Worm (Caenorhabditis elegans) whole organism, early embryonic: ENCODE measurements around the gene Y44A6D.3.

Experiments used
- B0310.2 ChIP-seq: sonication (generic microtip); optimal IDR thresholded peaks from 2 replicates; lab custom pipeline; 2016; ENCODE audit warnings: mild to moderate bottlenecking, missing genetic modification characterization, missing compliant biosample characterization
- aly-1 ChIP-seq: sonication (generic microtip); optimal IDR thresholded peaks from 2 replicates; lab custom pipeline; 2016; ENCODE audit warnings: missing genetic modification characterization, missing compliant biosample characterization
- ama-1 ChIP-seq: fragments of 150-350 bp; optimal IDR thresholded peaks from 2 replicates; lab custom pipeline; 2014
- ceh-13 ChIP-seq: fragments of 200-800 bp; sonication (Bioruptor generic); optimal IDR thresholded peaks from 2 replicates; lab custom pipeline; 2018; ENCODE audit warnings: mild to moderate bottlenecking, missing genetic modification characterization, missing compliant biosample characterization
- ceh-36 ChIP-seq: sonication (generic microtip); optimal IDR thresholded peaks from 2 replicates; lab custom pipeline; 2016; ENCODE audit warnings: missing genetic modification characterization, inconsistent platforms, missing compliant biosample characterization
- ets-7 ChIP-seq: sonication (generic microtip); optimal IDR thresholded peaks from 2 replicates; lab custom pipeline; 2016; ENCODE audit warnings: missing genotype, missing genetic modification characterization, missing compliant biosample characterization
- flt-1 ChIP-seq: fragments of 200-800 bp; sonication (Bioruptor generic); IDR thresholded peaks from 2 replicates; pipeline ENCODE4 v1.3.6; 2022; ENCODE audit warnings: missing genetic modification characterization, missing compliant biosample characterization
- hmbx-1 ChIP-seq: sonication (generic microtip); optimal IDR thresholded peaks from 2 replicates; lab custom pipeline; 2016; ENCODE audit warnings: mild to moderate bottlenecking, missing genetic modification characterization, missing compliant biosample characterization
- hnd-1 ChIP-seq: sonication (generic microtip); optimal IDR thresholded peaks from 2 replicates; lab custom pipeline; 2016; ENCODE audit warnings: missing genetic modification characterization, missing compliant biosample characterization
- scrt-1 ChIP-seq: fragments of 200-800 bp; sonication (Bioruptor generic); IDR thresholded peaks from 2 replicates; pipeline ENCODE4 v1.3.6; 2022; ENCODE audit warnings: missing genetic modification characterization, missing compliant biosample characterization
- sea-1 ChIP-seq: fragments of 200-800 bp; sonication (Bioruptor generic); conservative IDR thresholded peaks from 2 replicates; pipeline ENCODE4 v1.3.6; 2022; ENCODE audit warnings: missing genetic modification characterization, missing compliant biosample characterization
- tbx-11 ChIP-seq: fragments of 200-800 bp; sonication (Bioruptor generic); IDR thresholded peaks from 2 replicates; pipeline ENCODE4 v1.3.6; 2022; ENCODE audit warnings: missing genetic modification characterization, missing compliant biosample characterization
- tbx-37 ChIP-seq: fragments of 200-800 bp; sonication (Bioruptor generic); conservative IDR thresholded peaks from 2 replicates; pipeline ENCODE4 v1.3.6; 2022; ENCODE audit warnings: missing genetic modification reagents, missing genetic modification characterization, missing compliant biosample characterization
- tra-4 ChIP-seq: sonication (generic microtip); optimal IDR thresholded peaks from 2 replicates; lab custom pipeline; 2017; ENCODE audit warnings: missing genetic modification characterization, missing compliant biosample characterization

DNA sequence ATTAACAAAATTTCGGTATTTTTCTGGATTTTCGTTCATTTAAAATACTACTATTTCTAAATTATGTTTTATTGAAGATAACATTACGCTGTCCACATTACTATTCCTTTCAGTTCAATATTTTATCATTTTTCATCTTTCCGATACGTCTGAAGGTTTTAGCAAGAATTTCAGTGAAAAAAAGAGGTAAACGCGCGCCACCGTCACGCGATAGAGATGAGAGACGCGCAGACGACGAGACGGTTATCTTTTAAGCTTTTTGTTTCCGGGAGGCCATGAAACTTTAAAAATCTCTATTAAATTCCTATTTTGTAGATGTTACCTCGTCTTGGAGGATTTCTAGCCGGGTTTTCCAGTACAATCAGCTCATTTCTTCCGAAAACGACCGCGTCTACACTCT lies 45.5 kb upstream of the Y44A6D.3 start, which contains the start of gene mrps-12:
- no peak for TF ChIP-seq hnd-1 (tag; lab: Kevin White, UChicago)
- no peak for TF ChIP-seq ama-1 (lab: Kevin White, UChicago)
- TF ChIP-seq tbx-37 = no peak
- no peak for TF ChIP-seq hmbx-1
- no peak for TF ChIP-seq aly-1 (tag; lab: Kevin White, UChicago)
- no peak for TF ChIP-seq tbx-11 (GFP tag; lab: Robert Waterston, UW)
- TF ChIP-seq tra-4 (tag; lab: Kevin White, UChicago) = no peak
- no peak for TF ChIP-seq ets-7 (tag; lab: Kevin White, UChicago)
- no peak for TF ChIP-seq ceh-13
- no peak for TF ChIP-seq scrt-1 (GFP tag; lab: Robert Waterston, UW)
- no peak for TF ChIP-seq flt-1
- no peak for TF ChIP-seq sea-1 (GFP tag; lab: Robert Waterston, UW)
- no peak for TF ChIP-seq ceh-36 (tag; lab: Kevin White, UChicago)
- no peak for TF ChIP-seq B0310.2 (tag; lab: Kevin White, UChicago)
